Fruit fly (Drosophila melanogaster) whole organism, embryonic: ENCODE results near the gene hmw.

Source experiments
- Atf3 ChIP-seq: fragments of 200-800 bp; sonication (Bioruptor generic); optimal IDR thresholded peaks from 3 replicates; lab custom pipeline; 2016; ENCODE audit warnings: missing biosample characterization, missing genetic modification characterization
- B-H2 ChIP-seq: fragments of 200-800 bp; sonication (Bioruptor generic); optimal IDR thresholded peaks from 2 replicates; lab custom pipeline; 2018; ENCODE audit warnings: missing biosample characterization, mild to moderate bottlenecking, missing genetic modification characterization
- CG10654 ChIP-seq: fragments of 200-800 bp; sonication (Bioruptor generic); optimal IDR thresholded peaks from 2 replicates; lab custom pipeline; 2016; ENCODE audit warnings: missing biosample characterization, missing genetic modification characterization
- CG11695 ChIP-seq: fragments of 200-800 bp; sonication (Bioruptor generic); IDR thresholded peaks from 3 replicates; pipeline ENCODE4 v1.3.6; 2022; ENCODE audit warnings: missing biosample characterization, missing genetic modification characterization
- CG12942 ChIP-seq: fragments of 200-800 bp; sonication (Bioruptor generic); optimal IDR thresholded peaks from 3 replicates; lab custom pipeline; 2016; ENCODE audit warnings: missing biosample characterization, missing genetic modification characterization
- CG13424 ChIP-seq: fragments of 200-800 bp; sonication (Bioruptor generic); optimal IDR thresholded peaks from 2 replicates; lab custom pipeline; 2019; ENCODE audit warnings: missing biosample characterization, mild to moderate bottlenecking, missing genetic modification characterization, moderate library complexity
- CG14441 ChIP-seq: fragments of 200-800 bp; sonication (Bioruptor generic); IDR thresholded peaks from 2 replicates; pipeline ENCODE4 v1.3.6; 2022; ENCODE audit warnings: missing biosample characterization, missing genetic modification characterization
- CG17328 ChIP-seq: fragments of 200-800 bp; sonication (Bioruptor generic); IDR thresholded peaks from 2 replicates; pipeline ENCODE4 v1.3.6; 2022; ENCODE audit warnings: missing biosample characterization, missing genetic modification characterization
- CG17568 ChIP-seq: fragments of 200-800 bp; sonication (Bioruptor generic); optimal IDR thresholded peaks from 2 replicates; lab custom pipeline; 2018; ENCODE audit warnings: missing biosample characterization, mild to moderate bottlenecking, missing genetic modification characterization, moderate library complexity
- CG18619 ChIP-seq: fragments of 200-800 bp; sonication (Bioruptor generic); optimal IDR thresholded peaks from 3 replicates; lab custom pipeline; 2017; ENCODE audit warnings: missing biosample characterization, mild to moderate bottlenecking, missing genetic modification characterization
- CG31365 ChIP-seq: fragments of 200-800 bp; sonication (Bioruptor generic); optimal IDR thresholded peaks from 2 replicates; lab custom pipeline; 2018; ENCODE audit warnings: missing biosample characterization, mild to moderate bottlenecking, missing genetic modification characterization
- CG3163 ChIP-seq: fragments of 200-800 bp; sonication (Bioruptor generic); optimal IDR thresholded peaks from 3 replicates; lab custom pipeline; 2016; ENCODE audit warnings: missing biosample characterization, missing genetic modification characterization
- CG34224 ChIP-seq: fragments of 200-800 bp; sonication (Bioruptor generic); IDR thresholded peaks from 3 replicates; pipeline ENCODE4 v1.3.6; 2022; ENCODE audit warnings: missing biosample characterization, missing genetic modification characterization; ENCODE audit not compliant: partially characterized antibody
- CG4360 ChIP-seq: fragments of 200-800 bp; sonication (Bioruptor generic); IDR thresholded peaks from 2 replicates; pipeline ENCODE4 v1.3.6; 2022; ENCODE audit warnings: missing biosample characterization, missing genetic modification characterization
- CG4404 ChIP-seq: fragments of 200-800 bp; sonication (Bioruptor generic); IDR thresholded peaks from 2 replicates; pipeline ENCODE4 v1.3.6; 2022; ENCODE audit warnings: missing biosample characterization, missing genetic modification characterization
- CG4617 ChIP-seq: fragments of 200-800 bp; sonication (Bioruptor generic); optimal IDR thresholded peaks from 3 replicates; lab custom pipeline; 2016; ENCODE audit warnings: missing biosample characterization, missing genetic modification characterization, borderline replicate concordance
- CG4854 ChIP-seq: fragments of 200-800 bp; sonication (Bioruptor generic); optimal IDR thresholded peaks from 2 replicates; lab custom pipeline; 2016; ENCODE audit warnings: missing biosample characterization, missing genetic modification characterization, inconsistent platforms
- CG7271 ChIP-seq: fragments of 200-800 bp; sonication (Bioruptor generic); optimal IDR thresholded peaks from 2 replicates; lab custom pipeline; 2018; ENCODE audit warnings: missing biosample characterization, mild to moderate bottlenecking, missing genetic modification characterization, moderate library complexity
- CG8478 ChIP-seq: fragments of >200 bp; optimal IDR thresholded peaks from 2 replicates; lab custom pipeline; 2018
- CG9797 ChIP-seq: fragments of 200-800 bp; sonication (Bioruptor generic); optimal IDR thresholded peaks from 3 replicates; lab custom pipeline; 2018; ENCODE audit warnings: missing biosample characterization, mild to moderate bottlenecking, missing genetic modification characterization
- Camta ChIP-seq: fragments of 200-800 bp; sonication (Bioruptor generic); optimal IDR thresholded peaks from 2 replicates; lab custom pipeline; 2016; ENCODE audit warnings: missing biosample characterization, missing genetic modification characterization
- D ChIP-seq, 2 experiments: fragments of 200-800 bp in 1 of 2; fragments of >200 bp in 1 of 2; sonication (Bioruptor generic) in 1 of 2; optimal IDR thresholded peaks; 2 replicates in 1 of 2; 3 replicates in 1 of 2; lab custom pipeline; 2017; ENCODE audit warnings: mild to moderate bottlenecking in 1 of 2, missing biosample characterization in 1 of 2, missing genetic modification characterization in 1 of 2, missing genetic modification reagents in 1 of 2
- Hey ChIP-seq: fragments of 200-800 bp; sonication (Bioruptor generic); optimal IDR thresholded peaks from 3 replicates; lab custom pipeline; 2018; ENCODE audit warnings: missing biosample characterization, mild to moderate bottlenecking, missing genetic modification characterization
- HmgD ChIP-seq: fragments of 200-800 bp; sonication (Bioruptor generic); optimal IDR thresholded peaks from 3 replicates; lab custom pipeline; 2016; ENCODE audit warnings: missing biosample characterization, missing genetic modification characterization
- Hr39 ChIP-seq: fragments of >200 bp; optimal IDR thresholded peaks from 2 replicates; lab custom pipeline; 2017
- MBD-R2 ChIP-seq: fragments of 200-800 bp; sonication (Bioruptor generic); IDR thresholded peaks from 2 replicates; pipeline ENCODE4 v1.3.6; 2022; ENCODE audit warnings: missing biosample characterization, missing genetic modification characterization
- MESR4 ChIP-seq: fragments of 200-800 bp; sonication (Bioruptor generic); optimal IDR thresholded peaks from 2 replicates; lab custom pipeline; 2018; ENCODE audit warnings: missing biosample characterization, mild to moderate bottlenecking, missing genetic modification characterization, moderate library complexity
- Nf-YB ChIP-seq: fragments of 200-800 bp; sonication (Bioruptor generic); optimal IDR thresholded peaks from 3 replicates; lab custom pipeline; 2019; ENCODE audit warnings: missing biosample characterization, mild to moderate bottlenecking, missing genetic modification characterization, moderate library complexity
- Nf-YC ChIP-seq: fragments of 200-800 bp; optimal IDR thresholded peaks from 3 replicates; lab custom pipeline; 2019; ENCODE audit warnings: missing biosample characterization, mild to moderate bottlenecking, missing genetic modification characterization, moderate library complexity
- Rfx ChIP-seq: fragments of 200-800 bp; sonication (Bioruptor generic); IDR thresholded peaks from 2 replicates; pipeline ENCODE4 v1.3.6; 2022; ENCODE audit warnings: missing biosample characterization, missing genetic modification characterization
- Side ChIP-seq: fragments of 200-800 bp; sonication (Bioruptor generic); optimal IDR thresholded peaks from 2 replicates; lab custom pipeline; 2016; ENCODE audit warnings: missing biosample characterization, missing genetic modification characterization
- Taf1 ChIP-seq: fragments of 200-800 bp; sonication (Bioruptor generic); IDR thresholded peaks from 2 replicates; pipeline ENCODE4 v1.3.6; 2022; ENCODE audit warnings: missing biosample characterization, missing genetic modification characterization
- YL-1 ChIP-seq: fragments of 200-800 bp; sonication (Bioruptor generic); optimal IDR thresholded peaks from 3 replicates; lab custom pipeline; 2017; ENCODE audit warnings: missing biosample characterization, mild to moderate bottlenecking, missing genetic modification characterization
- bab2 ChIP-seq: fragments of 200-800 bp; sonication (Bioruptor generic); optimal IDR thresholded peaks from 2 replicates; lab custom pipeline; 2016; ENCODE audit warnings: missing biosample characterization, missing genetic modification characterization
- cg ChIP-seq: fragments of 200-800 bp; sonication (Bioruptor generic); optimal IDR thresholded peaks from 3 replicates; lab custom pipeline; 2019; ENCODE audit warnings: missing biosample characterization, mild to moderate bottlenecking, missing genetic modification characterization, moderate library complexity
- crol ChIP-seq: fragments of 200-800 bp; sonication (Bioruptor generic); IDR thresholded peaks from 2 replicates; pipeline ENCODE4 v1.3.6; 2022; ENCODE audit warnings: missing biosample characterization, missing genetic modification characterization
- ems ChIP-seq: fragments of 200-800 bp; sonication (Bioruptor generic); optimal IDR thresholded peaks from 3 replicates; lab custom pipeline; 2016; ENCODE audit warnings: missing biosample characterization, missing genetic modification characterization
- ewg ChIP-seq: fragments of 200-800 bp; sonication (Bioruptor generic); optimal IDR thresholded peaks from 3 replicates; lab custom pipeline; 2017; ENCODE audit warnings: mild to moderate bottlenecking, missing biosample characterization, missing genetic modification reagents, missing genetic modification characterization
- knrl ChIP-seq: fragments of 200-800 bp; sonication (Bioruptor generic); IDR thresholded peaks from 3 replicates; pipeline ENCODE4 v1.3.6; 2022; ENCODE audit warnings: missing biosample characterization, missing genetic modification characterization; ENCODE audit not compliant: partially characterized antibody
- maf-S ChIP-seq: fragments of 200-800 bp; sonication (Bioruptor generic); optimal IDR thresholded peaks from 2 replicates; lab custom pipeline; 2016; ENCODE audit warnings: missing biosample characterization, missing genetic modification characterization
- pros ChIP-seq: fragments of 200-800 bp; sonication (Bioruptor generic); optimal IDR thresholded peaks from 3 replicates; lab custom pipeline; 2019; ENCODE audit warnings: missing biosample characterization, mild to moderate bottlenecking, missing genetic modification characterization, moderate library complexity
- schlank ChIP-seq: fragments of 200-800 bp; sonication (Bioruptor generic); optimal IDR thresholded peaks from 2 replicates; lab custom pipeline; 2018; ENCODE audit warnings: missing biosample characterization, mild to moderate bottlenecking, missing genetic modification characterization
- seq ChIP-seq: fragments of 200-800 bp; sonication (Bioruptor generic); IDR thresholded peaks from 2 replicates; pipeline ENCODE4 v1.3.6; 2022; ENCODE audit warnings: missing biosample characterization, missing genetic modification characterization
- shn ChIP-seq: fragments of 200-800 bp; sonication (Bioruptor generic); optimal IDR thresholded peaks from 3 replicates; lab custom pipeline; 2016; ENCODE audit warnings: missing biosample characterization, missing genetic modification characterization
- sim ChIP-seq: fragments of 200-800 bp; sonication (Bioruptor generic); IDR thresholded peaks from 2 replicates; pipeline ENCODE4 v1.3.6; 2022; ENCODE audit warnings: missing biosample characterization, missing genetic modification characterization
- slbo ChIP-seq: fragments of 200-800 bp; sonication (Bioruptor generic); IDR thresholded peaks from 2 replicates; pipeline ENCODE4 v1.3.6; 2022; ENCODE audit warnings: missing biosample characterization, missing genetic modification characterization
- trem ChIP-seq: fragments of 200-800 bp; optimal IDR thresholded peaks from 3 replicates; lab custom pipeline; 2019; ENCODE audit warnings: missing biosample characterization, mild to moderate bottlenecking, missing genetic modification characterization, moderate library complexity
- vvl ChIP-seq: fragments of 200-800 bp; sonication (Bioruptor generic); IDR thresholded peaks from 2 replicates; pipeline ENCODE4 v1.3.6; 2022; ENCODE audit warnings: missing biosample characterization, missing genetic modification characterization

The hmw gene

dm6 chr3R:18365978-18366643 is 4.3 kb downstream of the hmw start, which contains the start of the genes WRNexo and Nup43 (continued):
- no peak for TF ChIP-seq CG34224
- no peak for TF ChIP-seq Taf1 (GFP tag; lab: Robert Waterston, UW)
- TF ChIP-seq bab2 (GFP tag; lab: Kevin White, UChicago): peak; percentile 32
- TF ChIP-seq CG18619 (GFP tag; lab: Kevin White, UChicago): peak; percentile 4
- TF ChIP-seq trem (tag; lab: Kevin White, UChicago): peak; percentile 45
- TF ChIP-seq CG3163 (GFP tag; lab: Kevin White, UChicago): no peak
- peak; percentile 23 for TF ChIP-seq YL-1

dm6 chr3R:18366644-18366985 is 4.8 kb downstream of the hmw start:
- TF ChIP-seq CG9797 (GFP tag; lab: Kevin White, UChicago) (no peak), CG4617 (GFP tag; lab: Kevin White, UChicago) (peak; percentile 23), Atf3 (no peak), MBD-R2 (GFP tag; lab: Robert Waterston, UW) (peak; percentile 81), MESR4 (GFP tag; lab: Kevin White, UChicago) (peak; percentile 38), HmgD (GFP tag; lab: Kevin White, UChicago) (peak; percentile 35), CG17328 (GFP tag; lab: Robert Waterston, UW) (0 out of 2 replicates have a peak, but pooled peaks have one; percentile 3), D (optimal IDR thresholded peaks at IDR 0.05; lab: Kevin White, UChicago) (peak; percentile 55), D (GFP tag; optimal IDR thresholded peaks at IDR 0.05; lab: Kevin White, UChicago) (no peak), CG4404 (0 out of 2 replicates have a peak, but pooled peaks have one; percentile 1), Rfx (GFP tag; lab: Robert Waterston, UW) (no peak)
- TF ChIP-seq, all 482 proteins: peak for 7

DNA sequence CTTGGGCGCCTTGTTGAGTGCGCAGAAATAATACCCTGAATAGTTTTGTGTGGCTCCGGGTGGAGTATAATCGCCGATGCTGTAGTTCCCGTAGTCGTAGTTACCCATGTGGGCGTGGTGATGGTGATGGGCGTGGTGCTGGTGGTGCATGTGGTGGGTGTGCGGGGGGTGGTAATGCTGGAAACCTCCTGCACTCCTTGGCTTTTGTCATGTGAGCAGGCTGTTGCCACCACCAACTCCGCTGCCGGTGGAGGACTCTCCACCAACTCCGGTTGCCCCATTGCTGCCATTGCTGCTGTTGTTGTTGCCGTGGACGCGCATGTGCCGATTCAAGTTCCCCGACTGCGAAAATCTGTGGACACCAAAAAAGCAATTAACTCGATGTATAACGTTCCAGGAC is 6.8 kb downstream of the hmw start:
- TF ChIP-seq Nf-YC (peak; percentile 76), ewg (peak; percentile 67), CG8478 (lab: Kevin White, UChicago) (no peak), CG4854 (no peak), crol (GFP tag; lab: Robert Waterston, UW) (0 out of 2 replicates have a peak, but pooled peaks have one; percentile 49), Nf-YB (GFP tag; lab: Kevin White, UChicago) (peak; percentile 52), CG12942 (no peak), CG31365 (tag; lab: Kevin White, UChicago) (no peak), Camta (GFP tag; lab: Kevin White, UChicago) (no peak), sim (no peak), CG11695 (no peak), CG17568 (GFP tag; lab: Kevin White, UChicago) (no peak), CG13424 (tag; lab: Kevin White, UChicago) (no peak), seq (peak; percentile 40; the same call in 1 of the 2 replicates), pros (GFP tag; lab: Kevin White, UChicago) (no peak), CG4360 (0 out of 2 replicates have a peak, but pooled peaks have one; percentile 40)

DNA sequence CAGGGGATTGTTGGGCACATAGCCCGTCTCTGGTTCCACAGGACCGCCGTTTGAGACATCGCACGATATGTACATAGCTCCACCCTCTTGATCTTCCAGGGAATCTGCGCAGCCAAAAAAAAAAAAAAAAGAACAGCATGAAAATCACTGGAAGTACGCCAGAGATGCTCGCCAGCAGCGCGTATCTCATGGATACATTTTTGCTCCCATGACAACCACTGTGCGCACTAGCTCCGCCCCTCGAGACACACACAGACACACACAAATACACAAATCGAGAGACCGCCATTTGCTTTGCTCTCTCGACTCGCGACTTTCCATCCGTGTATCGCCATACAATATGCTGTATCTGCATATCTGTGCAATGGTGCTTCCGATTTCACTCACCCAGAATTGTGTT is 9.6 kb downstream of the hmw start:
- TF ChIP-seq maf-S (no peak), Hr39 (lab: Kevin White, UChicago) (no peak), shn (no peak), pros (GFP tag; lab: Kevin White, UChicago) (no peak), cg (GFP tag; lab: Kevin White, UChicago) (peak; percentile 66), CG7271 (tag; lab: Kevin White, UChicago) (no peak), knrl (GFP tag; lab: Robert Waterston, UW) (no peak), CG10654 (GFP tag; lab: Kevin White, UChicago) (no peak), vvl (peak; percentile 54), CG14441 (0 out of 2 replicates have a peak, but pooled peaks have one; percentile 21), slbo (GFP tag; lab: Robert Waterston, UW) (peak; percentile 34; the same call in 1 of the 2 replicates), schlank (no peak), Hey (tag; lab: Kevin White, UChicago) (no peak), B-H2 (GFP tag; lab: Kevin White, UChicago) (no peak), Side (GFP tag; lab: Kevin White, UChicago) (no peak), ems (GFP tag; lab: Kevin White, UChicago) (no peak)
